Worm (Caenorhabditis elegans): ENCODE measurements around the gene F38B7.2.

Gene F38B7.2

ce11 chrV:11504853-11505397 is 38.8 kb upstream of the F38B7.2 start, which contains the start of the genes C55A6.1 and C55A6.10:
Gene C55A6.1, minus strand, starts transcription at chrV:11504968.
Gene C55A6.10, plus strand, starts transcription at chrV:11505347.
- TF ChIP-seq ztf-11 (tag; optimal IDR thresholded peaks at IDR 0.05) (peak in 1 of 2 experiments; percentile 68), nhr-85 (tag) (peak; percentile 84), mep-1 (tag; optimal IDR thresholded peaks at IDR 0.05) (peak; percentile 74), dpl-1 (GFP tag; optimal IDR thresholded peaks at IDR 0.05) (peak; percentile 35 to 67 (median 50)), ceh-8 (GFP tag; optimal IDR thresholded peaks at IDR 0.05) (peak; percentile 44), lsy-2 (tag; optimal IDR thresholded peaks at IDR 0.05) (peak; percentile 56 to 73), unc-130 (tag; optimal IDR thresholded peaks at IDR 0.05) (peak; percentile 18), snpc-4 (tag; optimal IDR thresholded peaks at IDR 0.05) (peak; percentile 17), fkh-10 (GFP tag; optimal IDR thresholded peaks at IDR 0.05) (peak; percentile 60), grh-1 (GFP tag; IDR thresholded peaks at IDR 0.05) (peak; percentile 64), unc-86 (tag; optimal IDR thresholded peaks at IDR 0.05) (peak; percentile 76), nhr-47 (tag; optimal IDR thresholded peaks at IDR 0.05) (peak; percentile 85), F16B12.6 (tag; optimal IDR thresholded peaks at IDR 0.05) (peak; percentile 93), dsc-1 (tag; optimal IDR thresholded peaks at IDR 0.05) (peak; percentile 30), nhr-20 (tag; optimal IDR thresholded peaks at IDR 0.05) (peak; percentile 82), swsn-7 (tag; optimal IDR thresholded peaks at IDR 0.05) (peak; percentile 79), snu-23 (GFP tag; optimal IDR thresholded peaks at IDR 0.05) (peak; percentile 84), ceh-82 (tag; optimal IDR thresholded peaks at IDR 0.05) (peak in 2 of 3 experiments; percentile 9 to 41), jun-1 (tag; optimal IDR thresholded peaks at IDR 0.05) (peak; percentile 30), skn-1 (tag; optimal IDR thresholded peaks at IDR 0.05) (peak; percentile 38), isw-1 (GFP tag; IDR thresholded peaks at IDR 0.05) (peak; percentile 59), blmp-1 (tag; optimal IDR thresholded peaks at IDR 0.05) (peak; percentile 52), C16A3.4 (tag; optimal IDR thresholded peaks at IDR 0.05) (peak; percentile 62), sox-4 (tag; optimal IDR thresholded peaks at IDR 0.05) (peak; percentile 17), tbx-2 (tag; optimal IDR thresholded peaks at IDR 0.05) (peak; percentile 71), ceh-88 (GFP tag; IDR thresholded peaks at IDR 0.05) (peak; percentile 54; the same call in 1 of the 2 replicates), efl-1 (optimal IDR thresholded peaks at IDR 0.05) (peak; percentile 60 to 69), efl-1 (GFP tag; optimal IDR thresholded peaks at IDR 0.05 in 1 of 2) (peak; percentile 61 to 94), nhr-77 (tag; optimal IDR thresholded peaks at IDR 0.05) (peak; percentile 37), xbp-1 (tag; optimal IDR thresholded peaks at IDR 0.05) (peak; percentile 65), fkh-8 (tag; optimal IDR thresholded peaks at IDR 0.05) (peak; percentile 59), nhr-90 (tag; optimal IDR thresholded peaks at IDR 0.05; ENCODE audit: poor library complexity) (peak; percentile 79), egl-13 (tag; optimal IDR thresholded peaks at IDR 0.05) (peak; percentile 52), lin-14 (GFP tag; optimal IDR thresholded peaks at IDR 0.05) (peak; percentile 76), nhr-71 (tag; optimal IDR thresholded peaks at IDR 0.05) (peak; percentile 86), lin-35 (GFP tag; optimal IDR thresholded peaks at IDR 0.05) (peak; percentile 55 to 62), rnt-1 (tag; optimal IDR thresholded peaks at IDR 0.05) (peak; percentile 59), lir-3 (tag; optimal IDR thresholded peaks at IDR 0.05; ENCODE audit: poor library complexity) (peak; percentile 66), elt-2 (tag; optimal IDR thresholded peaks at IDR 0.05) (peak; percentile 14), nhr-19 (GFP tag; conservative IDR thresholded peaks at IDR 0.05) (peak; percentile 68), pax-3 (tag; optimal IDR thresholded peaks at IDR 0.05) (peak; percentile 20)

DNA sequence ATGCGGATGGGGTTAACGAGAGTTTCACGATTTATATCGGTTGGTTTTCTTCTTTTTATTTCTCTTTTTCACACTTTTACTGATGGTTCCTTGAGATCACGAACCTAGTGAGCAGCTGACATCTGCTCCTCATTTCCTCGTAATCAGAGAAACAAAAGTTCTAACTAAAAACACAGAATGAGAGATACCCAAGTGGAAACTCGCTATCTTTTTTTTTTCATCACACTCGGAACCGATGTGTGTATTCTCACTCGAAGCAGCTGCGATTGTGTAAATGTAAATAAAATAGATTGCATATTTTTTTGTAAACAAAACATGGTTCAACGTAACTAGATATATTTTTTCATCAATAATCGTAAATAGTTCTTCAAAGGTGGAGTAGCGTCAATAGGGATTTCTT is 37.4 kb upstream of the F38B7.2 start:
- peak; percentile 27 for TF ChIP-seq unc-130 (tag; optimal IDR thresholded peaks at IDR 0.05)
- TF ChIP-seq rnt-1 (tag; optimal IDR thresholded peaks at IDR 0.05), result peak; percentile 61
- TF ChIP-seq mdl-1 (tag; optimal IDR thresholded peaks at IDR 0.05), result no peak
- peak; percentile 85 for TF ChIP-seq fkh-4 (tag; optimal IDR thresholded peaks at IDR 0.05; ENCODE audit: borderline replicate concordance)
- TF ChIP-seq snu-23 (GFP tag; optimal IDR thresholded peaks at IDR 0.05), result peak; percentile 40
- TF ChIP-seq nhr-71 (tag; optimal IDR thresholded peaks at IDR 0.05), result peak; percentile 72
- TF ChIP-seq lin-14 (GFP tag; optimal IDR thresholded peaks at IDR 0.05), result peak; percentile 88
- no peak for TF ChIP-seq ztf-11 (tag; optimal IDR thresholded peaks at IDR 0.05)
- peak; percentile 30 to 56 for TF ChIP-seq lsy-2 (tag; optimal IDR thresholded peaks at IDR 0.05)
- TF ChIP-seq efl-1 (optimal IDR thresholded peaks at IDR 0.05), result peak in 1 of 2 experiments; percentile 18
- TF ChIP-seq efl-1 (GFP tag; optimal IDR thresholded peaks at IDR 0.05 in 1 of 2), result no peak
- peak; percentile 33 for TF ChIP-seq nhr-20 (tag; optimal IDR thresholded peaks at IDR 0.05)
- TF ChIP-seq pag-3 (tag; optimal IDR thresholded peaks at IDR 0.05; ENCODE audit: borderline replicate concordance, insufficient read depth), result no peak
- TF ChIP-seq mep-1 (tag; optimal IDR thresholded peaks at IDR 0.05), result peak; percentile 43
- no peak for TF ChIP-seq elt-3 (tag; optimal IDR thresholded peaks at IDR 0.05)
- TF ChIP-seq nhr-84 (tag; optimal IDR thresholded peaks at IDR 0.05), result no peak
- TF ChIP-seq nhr-19 (GFP tag; conservative IDR thresholded peaks at IDR 0.05), result peak; percentile 48
- TF ChIP-seq dsc-1 (tag; optimal IDR thresholded peaks at IDR 0.05), result peak; percentile 98
- TF ChIP-seq grh-1 (GFP tag; IDR thresholded peaks at IDR 0.05), result no peak
